Fruit fly (Drosophila melanogaster) whole organism, embryonic: ENCODE measurements around the gene Cyp303a1.

Source experiments
- Adf1 ChIP-seq: fragments of 200-800 bp; sonication (Bioruptor generic); IDR thresholded peaks from 2 replicates; pipeline ENCODE4 v1.3.6; 2022; ENCODE audit warnings: missing biosample characterization, missing genetic modification characterization
- BEAF-32 ChIP-seq: fragments of 200-800 bp; sonication (Bioruptor generic); optimal IDR thresholded peaks from 3 replicates; lab custom pipeline; 2017; ENCODE audit warnings: missing biosample characterization, missing genetic modification characterization, mild to moderate bottlenecking, moderate library complexity, missing genetic modification reagents
- CG10267 ChIP-seq: fragments of 200-800 bp; sonication (Bioruptor generic); optimal IDR thresholded peaks from 2 replicates; lab custom pipeline; 2018; ENCODE audit warnings: missing biosample characterization, mild to moderate bottlenecking, missing genetic modification characterization, moderate library complexity
- CG10366 ChIP-seq: fragments of 200-800 bp; sonication (Bioruptor generic); IDR thresholded peaks from 2 replicates; pipeline ENCODE4 v1.3.6; 2022; ENCODE audit warnings: missing biosample characterization, missing genetic modification characterization
- CG11723 ChIP-seq: fragments of 200-800 bp; sonication (Bioruptor generic); optimal IDR thresholded peaks from 2 replicates; lab custom pipeline; 2017; ENCODE audit warnings: missing biosample characterization, mild to moderate bottlenecking, missing genetic modification characterization
- CG12659 ChIP-seq: fragments of 200-800 bp; sonication (Bioruptor generic); optimal IDR thresholded peaks from 3 replicates; lab custom pipeline; 2017; ENCODE audit warnings: mild to moderate bottlenecking, missing biosample characterization, missing genetic modification reagents, missing genetic modification characterization
- CG13624 ChIP-seq: fragments of 200-800 bp; sonication (Bioruptor generic); optimal IDR thresholded peaks from 2 replicates; lab custom pipeline; 2016; ENCODE audit warnings: missing biosample characterization, missing genetic modification characterization
- CG13775 ChIP-seq: fragments of 200-800 bp; sonication (Bioruptor generic); optimal IDR thresholded peaks from 3 replicates; lab custom pipeline; 2017; ENCODE audit warnings: missing biosample characterization, mild to moderate bottlenecking, missing genetic modification characterization
- CG14014 ChIP-seq: fragments of 200-800 bp; sonication (Bioruptor generic); IDR thresholded peaks from 2 replicates; pipeline ENCODE4 v1.3.6; 2022; ENCODE audit warnings: missing biosample characterization, missing genetic modification characterization
- CG17912 ChIP-seq: fragments of 200-800 bp; sonication (Bioruptor generic); optimal IDR thresholded peaks from 2 replicates; lab custom pipeline; 2018; ENCODE audit warnings: missing biosample characterization, mild to moderate bottlenecking, missing genetic modification characterization
- CG2116 ChIP-seq: fragments of 200-800 bp; sonication (Bioruptor generic); optimal IDR thresholded peaks from 3 replicates; lab custom pipeline; 2018; ENCODE audit warnings: missing biosample characterization, mild to moderate bottlenecking, missing genetic modification characterization
- CG2120 ChIP-seq: fragments of 200-800 bp; sonication (Bioruptor generic); optimal IDR thresholded peaks from 3 replicates; lab custom pipeline; 2016; ENCODE audit warnings: missing biosample characterization, missing genetic modification characterization
- CG2202 ChIP-seq: fragments of 200-800 bp; sonication (Bioruptor generic); optimal IDR thresholded peaks from 2 replicates; lab custom pipeline; 2018; ENCODE audit warnings: missing biosample characterization, mild to moderate bottlenecking, missing genetic modification characterization
- CG30403 ChIP-seq: fragments of 200-800 bp; sonication (Bioruptor generic); optimal IDR thresholded peaks from 3 replicates; lab custom pipeline; 2016; ENCODE audit warnings: missing biosample characterization, missing genetic modification characterization
- CG34224 ChIP-seq: fragments of 200-800 bp; sonication (Bioruptor generic); IDR thresholded peaks from 3 replicates; pipeline ENCODE4 v1.3.6; 2022; ENCODE audit warnings: missing biosample characterization, missing genetic modification characterization; ENCODE audit not compliant: partially characterized antibody
- CG6272 ChIP-seq: fragments of 200-800 bp; sonication (Bioruptor generic); IDR thresholded peaks from 2 replicates; pipeline ENCODE4 v1.3.6; 2022; ENCODE audit warnings: missing biosample characterization, missing genetic modification characterization
- CG8924 ChIP-seq: fragments of 200-800 bp; optimal IDR thresholded peaks from 3 replicates; lab custom pipeline; 2019; ENCODE audit warnings: missing biosample characterization, mild to moderate bottlenecking, missing genetic modification characterization, moderate library complexity
- CTCF ChIP-seq: fragments of 200-800 bp; sonication (Bioruptor generic); optimal IDR thresholded peaks from 2 replicates; lab custom pipeline; 2017; ENCODE audit warnings: missing biosample characterization, mild to moderate bottlenecking, missing genetic modification characterization, moderate library complexity
- CoRest ChIP-seq: fragments of 200-800 bp; sonication (Bioruptor generic); optimal IDR thresholded peaks from 3 replicates; lab custom pipeline; 2018; ENCODE audit warnings: missing biosample characterization, mild to moderate bottlenecking, missing genetic modification characterization, moderate library complexity
- CrebB ChIP-seq: fragments of 200-800 bp; sonication (Bioruptor generic); optimal IDR thresholded peaks from 3 replicates; lab custom pipeline; 2018; ENCODE audit warnings: missing biosample characterization, mild to moderate bottlenecking, missing genetic modification characterization
- Dp ChIP-seq: fragments of 200-800 bp; sonication (Bioruptor generic); optimal IDR thresholded peaks from 2 replicates; lab custom pipeline; 2018; ENCODE audit warnings: missing biosample characterization, mild to moderate bottlenecking, missing genetic modification characterization, moderate library complexity
- E2f2 ChIP-seq: fragments of 200-800 bp; sonication (Bioruptor generic); IDR thresholded peaks from 2 replicates; pipeline ENCODE4 v1.3.6; 2022; ENCODE audit warnings: missing biosample characterization, missing genetic modification characterization
- Lpt ChIP-seq: fragments of >200 bp; optimal IDR thresholded peaks from 2 replicates; lab custom pipeline; 2018; ENCODE audit warnings: missing biosample characterization, missing genetic modification characterization
- Max ChIP-seq: fragments of 200-800 bp; sonication (Bioruptor generic); optimal IDR thresholded peaks from 2 replicates; lab custom pipeline; 2016; ENCODE audit warnings: missing biosample characterization, mild to moderate bottlenecking, missing genetic modification characterization
- Mrtf ChIP-seq: fragments of 200-800 bp; sonication (Bioruptor generic); IDR thresholded peaks from 3 replicates; pipeline ENCODE4 v1.3.6; 2022; ENCODE audit warnings: missing biosample characterization, missing genetic modification characterization
- Myb ChIP-seq: fragments of 200-800 bp; sonication (Bioruptor generic); optimal IDR thresholded peaks from 2 replicates; lab custom pipeline; 2016; ENCODE audit warnings: missing biosample characterization, missing genetic modification characterization
- Oli ChIP-seq: fragments of 200-800 bp; sonication (Bioruptor generic); optimal IDR thresholded peaks from 2 replicates; lab custom pipeline; 2018; ENCODE audit warnings: missing biosample characterization, mild to moderate bottlenecking, missing genetic modification characterization, moderate library complexity
- Ssrp ChIP-seq: fragments of 200-800 bp; sonication (Bioruptor generic); optimal IDR thresholded peaks from 2 replicates; lab custom pipeline; 2018; ENCODE audit warnings: missing biosample characterization, mild to moderate bottlenecking, missing genetic modification characterization, moderate library complexity
- eve ChIP-seq, 2 experiments: fragments of >200 bp; optimal IDR thresholded peaks; 2 replicates each; lab custom pipeline; 2017; ENCODE audit warnings: missing biosample characterization in 2 of 2, missing genetic modification characterization in 2 of 2
- exex ChIP-seq: fragments of 200-800 bp; sonication (Bioruptor generic); optimal IDR thresholded peaks from 4 replicates; lab custom pipeline; 2018; ENCODE audit warnings: missing biosample characterization, mild to moderate bottlenecking, missing genetic modification characterization, moderate library complexity
- ftz-f1 ChIP-seq: fragments of 200-800 bp; sonication (Bioruptor generic); optimal IDR thresholded peaks from 2 replicates; lab custom pipeline; 2016; ENCODE audit warnings: missing biosample characterization, missing genetic modification characterization
- gcm2 ChIP-seq: fragments of 200-800 bp; sonication (Bioruptor generic); optimal IDR thresholded peaks from 2 replicates; lab custom pipeline; 2016; ENCODE audit warnings: missing biosample characterization, missing genetic modification characterization
- gem ChIP-seq: fragments of 200-800 bp; sonication (Bioruptor generic); optimal IDR thresholded peaks from 2 replicates; lab custom pipeline; 2019; ENCODE audit warnings: missing biosample characterization, mild to moderate bottlenecking, missing genetic modification characterization, moderate library complexity
- grau ChIP-seq: fragments of 200-800 bp; optimal IDR thresholded peaks from 3 replicates; lab custom pipeline; 2019; ENCODE audit warnings: missing biosample characterization, mild to moderate bottlenecking, missing genetic modification characterization, moderate library complexity
- gro ChIP-seq: fragments of 200-800 bp; sonication (Bioruptor generic); optimal IDR thresholded peaks from 2 replicates; lab custom pipeline; 2016; ENCODE audit warnings: missing biosample characterization, missing genetic modification characterization
- gsb-n ChIP-seq: fragments of 200-800 bp; sonication (Bioruptor generic); optimal IDR thresholded peaks from 3 replicates; lab custom pipeline; 2018; ENCODE audit warnings: missing biosample characterization, mild to moderate bottlenecking, missing genetic modification characterization
- her ChIP-seq: fragments of 200-800 bp; sonication (Bioruptor generic); optimal IDR thresholded peaks from 2 replicates; lab custom pipeline; 2016; ENCODE audit warnings: missing biosample characterization, missing genetic modification characterization
- mirr ChIP-seq: fragments of 200-800 bp; sonication (Bioruptor generic); optimal IDR thresholded peaks from 3 replicates; lab custom pipeline; 2018; ENCODE audit warnings: missing biosample characterization, mild to moderate bottlenecking, missing genetic modification characterization
- p53 ChIP-seq: fragments of 200-800 bp; sonication (Bioruptor generic); optimal IDR thresholded peaks from 2 replicates; lab custom pipeline; 2016; ENCODE audit warnings: missing biosample characterization, missing genetic modification characterization
- pb ChIP-seq: fragments of 200-800 bp; sonication (Bioruptor generic); optimal IDR thresholded peaks from 3 replicates; lab custom pipeline; 2016; ENCODE audit warnings: missing biosample characterization, missing genetic modification characterization
- pho ChIP-seq: fragments of 200-800 bp; sonication (Bioruptor generic); optimal IDR thresholded peaks from 2 replicates; lab custom pipeline; 2016; ENCODE audit warnings: missing biosample characterization, missing genetic modification characterization
- pzg ChIP-seq: fragments of 200-800 bp; sonication (Bioruptor generic); optimal IDR thresholded peaks from 3 replicates; lab custom pipeline; 2018; ENCODE audit warnings: missing biosample characterization, mild to moderate bottlenecking, missing genetic modification characterization, moderate library complexity
- ro ChIP-seq: fragments of 200-800 bp; sonication (Bioruptor generic); IDR thresholded peaks from 2 replicates; pipeline ENCODE4 v1.3.6; 2022; ENCODE audit warnings: missing biosample characterization, missing genetic modification characterization
- run ChIP-seq: fragments of 200-800 bp; sonication (Bioruptor generic); optimal IDR thresholded peaks from 3 replicates; lab custom pipeline; 2018; ENCODE audit warnings: missing biosample characterization, mild to moderate bottlenecking, missing genetic modification characterization
- sd ChIP-seq: fragments of 200-800 bp; sonication (Bioruptor generic); optimal IDR thresholded peaks from 3 replicates; lab custom pipeline; 2018; ENCODE audit warnings: missing biosample characterization, mild to moderate bottlenecking, missing genetic modification characterization, moderate library complexity
- ssp ChIP-seq: fragments of 200-800 bp; sonication (Bioruptor generic); IDR thresholded peaks from 2 replicates; pipeline ENCODE4 v1.3.6; 2022; ENCODE audit warnings: missing biosample characterization, missing genetic modification characterization
- stwl ChIP-seq: fragments of 200-800 bp; sonication (Bioruptor generic); optimal IDR thresholded peaks from 3 replicates; lab custom pipeline; 2018; ENCODE audit warnings: missing biosample characterization, mild to moderate bottlenecking, missing genetic modification characterization, moderate library complexity
- ttk ChIP-seq: fragments of 200-800 bp; sonication (Bioruptor generic); IDR thresholded peaks from 2 replicates; pipeline ENCODE4 v2.1.2; 2022; ENCODE audit warnings: missing biosample characterization, missing genetic modification characterization
- unpg ChIP-seq: fragments of 200-800 bp; sonication (Bioruptor generic); optimal IDR thresholded peaks from 3 replicates; lab custom pipeline; 2018; ENCODE audit warnings: missing biosample characterization, mild to moderate bottlenecking, missing genetic modification characterization, moderate library complexity
- usp ChIP-seq: fragments of >200 bp; optimal IDR thresholded peaks from 2 replicates; lab custom pipeline; 2017; ENCODE audit warnings: missing biosample characterization, missing genetic modification characterization
- vfl ChIP-seq: fragments of 200-800 bp; sonication (Bioruptor generic); optimal IDR thresholded peaks from 2 replicates; lab custom pipeline; 2016; ENCODE audit warnings: missing biosample characterization, missing genetic modification characterization
- wek ChIP-seq: fragments of 200-800 bp; sonication (Bioruptor generic); optimal IDR thresholded peaks from 3 replicates; lab custom pipeline; 2018; ENCODE audit warnings: missing biosample characterization, mild to moderate bottlenecking, missing genetic modification characterization, moderate library complexity

The Cyp303a1 gene

DNA sequence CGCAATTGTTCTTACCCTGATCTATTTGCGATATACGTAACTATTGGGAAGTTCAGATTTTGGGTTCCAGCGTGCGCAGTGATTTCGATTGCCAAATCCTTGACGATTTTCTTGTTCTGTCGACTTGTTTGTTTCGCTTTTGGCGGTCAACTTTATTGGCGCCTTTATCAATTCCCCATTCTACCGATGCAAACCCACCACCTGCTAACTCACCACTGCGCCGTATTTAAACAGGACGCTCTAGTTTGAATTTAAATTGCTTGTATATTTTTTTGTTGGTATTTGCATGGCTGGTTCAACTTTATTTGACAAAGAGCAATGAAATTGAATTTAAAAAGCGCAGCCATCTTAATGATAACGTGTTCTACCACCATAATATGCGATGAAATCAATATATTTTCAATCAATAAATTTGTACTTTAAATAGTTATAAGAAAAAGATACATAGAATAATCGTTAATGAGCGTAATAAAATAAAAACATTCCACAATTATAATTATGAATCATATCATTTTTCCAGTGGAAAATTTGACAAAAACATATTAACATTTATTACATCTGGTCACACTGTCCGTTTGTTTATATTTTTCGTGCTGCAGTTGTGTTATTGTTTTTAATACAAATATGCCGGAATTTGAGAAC is 32.3 kb upstream of the Cyp303a1 start, which contains the start of the genes twe and CG4935:
Gene twe (minus strand): TSS at position 302 of the 642 bp plus-strand sequence.
Gene CG4935 (plus strand): TSS at position 566 of the 642 bp plus-strand sequence.
- TF ChIP-seq CG14014 (GFP tag; lab: Robert Waterston, UW) (no peak), ssp (no peak), Lpt (GFP tag; lab: Kevin White, UChicago) (no peak), eve (GFP tag; optimal IDR thresholded peaks at IDR 0.05; lab: Kevin White, UChicago) (no peak), run (tag; lab: Kevin White, UChicago) (no peak), CG10267 (tag; lab: Kevin White, UChicago) (peak; percentile 26), CrebB (tag; lab: Kevin White, UChicago) (no peak), her (GFP tag; lab: Kevin White, UChicago) (no peak), Ssrp (tag; lab: Kevin White, UChicago) (peak; percentile 44), gcm2 (GFP tag; lab: Kevin White, UChicago) (no peak), CG12659 (GFP tag; lab: Kevin White, UChicago) (peak; percentile 26), CG6272 (GFP tag; lab: Robert Waterston, UW) (no peak), Mrtf (GFP tag; lab: Robert Waterston, UW) (no peak), gem (tag; lab: Kevin White, UChicago) (no peak), CG34224 (GFP tag; lab: Robert Waterston, UW) (no peak), CG2120 (no peak), CG2116 (peak; percentile 2), ttk (GFP tag; lab: Robert Waterston, UW) (no peak), exex (tag; lab: Kevin White, UChicago) (no peak), wek (no peak), BEAF-32 (peak; percentile 9), sd (tag; lab: Kevin White, UChicago) (peak; percentile 27), CG30403 (GFP tag; lab: Kevin White, UChicago) (peak; percentile 16), stwl (tag; lab: Kevin White, UChicago) (peak; percentile 46), Myb (GFP tag; lab: Kevin White, UChicago) (no peak), gsb-n (tag; lab: Kevin White, UChicago) (no peak), pzg (GFP tag; lab: Kevin White, UChicago) (peak; percentile 11), unpg (GFP tag; lab: Kevin White, UChicago) (no peak), CG11723 (GFP tag; lab: Kevin White, UChicago) (no peak), ro (no peak), grau (tag; lab: Kevin White, UChicago) (peak; percentile 14), gro (GFP tag; lab: Kevin White, UChicago) (no peak), CG17912 (GFP tag; lab: Kevin White, UChicago) (no peak), mirr (GFP tag; lab: Kevin White, UChicago) (no peak), Oli (tag; lab: Kevin White, UChicago) (no peak), CG8924 (peak; percentile 27), CG2202 (tag; lab: Kevin White, UChicago) (no peak), E2f2 (peak; percentile 77), pho (GFP tag; lab: Kevin White, UChicago) (peak; percentile 17), CG13624 (GFP tag; lab: Kevin White, UChicago) (no peak), pb (GFP tag; lab: Kevin White, UChicago) (no peak), CG10366 (GFP tag; lab: Robert Waterston, UW) (no peak; the same call in 1 of the 2 replicates), p53 (GFP tag; lab: Kevin White, UChicago) (no peak), CG13775 (no peak), usp (GFP tag; lab: Kevin White, UChicago) (no peak), Dp (GFP tag; lab: Kevin White, UChicago) (peak; percentile 70), Adf1 (GFP tag; lab: Robert Waterston, UW) (no peak), ftz-f1 (GFP tag; lab: Kevin White, UChicago) (no peak), Max (GFP tag; lab: Kevin White, UChicago) (no peak), CTCF (GFP tag; lab: Kevin White, UChicago) (peak; percentile 37), CoRest (tag; lab: Kevin White, UChicago) (peak; percentile 59), vfl (GFP tag; lab: Kevin White, UChicago) (no peak)
